Worm (Caenorhabditis elegans) whole organism, L4/young adult: ENCODE results near the gene dpl-1.

Experiments used
- W03F9.2 ChIP-seq: fragments of 150-350 bp; optimal IDR thresholded peaks from 2 replicates; lab custom pipeline; 2014; ENCODE audit warnings: missing biosample characterization, missing genetic modification characterization
- him-1 ChIP-seq: sonication (generic microtip); optimal IDR thresholded peaks from 2 replicates; lab custom pipeline; 2016; ENCODE audit warnings: missing genotype, missing genetic modification reagents, missing genetic modification characterization, missing compliant biosample characterization

ce11 chrII:9130339-9130738 lies 39.4 kb upstream of the dpl-1 start:
- TF ChIP-seq him-1 (tag; lab: Kevin White, UChicago), result no peak
- TF ChIP-seq W03F9.2 (tag; lab: Kevin White, UChicago), result no peak
